Fruit fly (Drosophila melanogaster) whole organism, embryonic: ENCODE data around the gene Naa20A.

Source experiments
- Atf-2 ChIP-seq: fragments of 200-800 bp; sonication (Bioruptor generic); optimal IDR thresholded peaks from 2 replicates; lab custom pipeline; 2016; ENCODE audit warnings: missing biosample characterization, missing genetic modification characterization
- CG10267 ChIP-seq: fragments of 200-800 bp; sonication (Bioruptor generic); optimal IDR thresholded peaks from 2 replicates; lab custom pipeline; 2018; ENCODE audit warnings: missing biosample characterization, mild to moderate bottlenecking, missing genetic modification characterization, moderate library complexity
- CG10543 ChIP-seq: fragments of 200-800 bp; sonication (Bioruptor generic); optimal IDR thresholded peaks from 3 replicates; lab custom pipeline; 2017; ENCODE audit warnings: missing biosample characterization, mild to moderate bottlenecking, missing genetic modification characterization, moderate library complexity
- CG1233 ChIP-seq: fragments of 200-800 bp; sonication (Bioruptor generic); optimal IDR thresholded peaks from 4 replicates; lab custom pipeline; 2018; ENCODE audit warnings: missing biosample characterization, mild to moderate bottlenecking, missing genetic modification characterization
- CG14050 ChIP-seq: fragments of 200-800 bp; sonication (Bioruptor generic); IDR thresholded peaks from 3 replicates; pipeline ENCODE4 v1.3.6; 2022; ENCODE audit warnings: missing biosample characterization, missing genetic modification characterization
- CG14710 ChIP-seq: fragments of 200-800 bp; sonication (Bioruptor generic); optimal IDR thresholded peaks from 3 replicates; lab custom pipeline; 2019; ENCODE audit warnings: missing biosample characterization, mild to moderate bottlenecking, missing genetic modification characterization, moderate library complexity
- CG15073 ChIP-seq: fragments of 200-800 bp; sonication (Bioruptor generic); optimal IDR thresholded peaks from 2 replicates; lab custom pipeline; 2016; ENCODE audit warnings: missing biosample characterization, missing genetic modification characterization
- CG1529 ChIP-seq: fragments of 200-800 bp; sonication (Bioruptor generic); optimal IDR thresholded peaks from 3 replicates; lab custom pipeline; 2018; ENCODE audit warnings: missing biosample characterization, missing genetic modification characterization
- CG1792 ChIP-seq: fragments of 200-800 bp; sonication (Bioruptor generic); optimal IDR thresholded peaks from 2 replicates; lab custom pipeline; 2016; ENCODE audit warnings: missing biosample characterization, missing genetic modification characterization
- CG18764 ChIP-seq: fragments of 200-800 bp; sonication (Bioruptor generic); optimal IDR thresholded peaks from 3 replicates; lab custom pipeline; 2016; ENCODE audit warnings: missing biosample characterization, missing genetic modification characterization
- CG3163 ChIP-seq: fragments of 200-800 bp; sonication (Bioruptor generic); optimal IDR thresholded peaks from 3 replicates; lab custom pipeline; 2016; ENCODE audit warnings: missing biosample characterization, missing genetic modification characterization
- CG32532 ChIP-seq: fragments of 200-800 bp; sonication (Bioruptor generic); IDR thresholded peaks from 2 replicates; pipeline ENCODE4 v1.3.6; 2022; ENCODE audit warnings: missing biosample characterization, missing genetic modification characterization
- CG32772 ChIP-seq: fragments of 200-800 bp; sonication (Bioruptor generic); IDR thresholded peaks from 2 replicates; pipeline ENCODE4 v1.3.6; 2022; ENCODE audit warnings: missing biosample characterization, missing genetic modification characterization
- CG3726 ChIP-seq: fragments of 200-800 bp; sonication (Bioruptor generic); IDR thresholded peaks from 3 replicates; pipeline ENCODE4, ENCODE4 v1.3.6; 2022; ENCODE audit warnings: missing biosample characterization, missing genetic modification characterization
- CG4328 ChIP-seq: fragments of 200-800 bp; sonication (Bioruptor generic); optimal IDR thresholded peaks from 3 replicates; lab custom pipeline; 2017; ENCODE audit warnings: missing biosample characterization, missing genetic modification reagents, missing genetic modification characterization
- CG4404 ChIP-seq: fragments of 200-800 bp; sonication (Bioruptor generic); IDR thresholded peaks from 2 replicates; pipeline ENCODE4 v1.3.6; 2022; ENCODE audit warnings: missing biosample characterization, missing genetic modification characterization
- CG5953 ChIP-seq: fragments of 200-800 bp; sonication (Bioruptor generic); IDR thresholded peaks from 2 replicates; pipeline ENCODE4 v1.3.6; 2022; ENCODE audit warnings: missing biosample characterization, missing genetic modification characterization
- CG6654 ChIP-seq: fragments of 200-800 bp; sonication (Bioruptor generic); optimal IDR thresholded peaks from 2 replicates; lab custom pipeline; 2017; ENCODE audit warnings: missing biosample characterization, mild to moderate bottlenecking, missing genetic modification characterization
- CG7928 ChIP-seq: fragments of 200-800 bp; sonication (Bioruptor generic); optimal IDR thresholded peaks from 2 replicates; lab custom pipeline; 2017; ENCODE audit warnings: missing biosample characterization, mild to moderate bottlenecking, missing genetic modification characterization
- Dll ChIP-seq: fragments of 200-800 bp; sonication (Bioruptor generic); IDR thresholded peaks from 4 replicates; pipeline ENCODE4 v1.3.6; 2022; ENCODE audit warnings: missing biosample characterization, missing genetic modification characterization; ENCODE audit not compliant: partially characterized antibody
- E2f1 ChIP-seq: fragments of 200-800 bp; sonication (Bioruptor generic); IDR thresholded peaks from 2 replicates; pipeline ENCODE4 v1.3.6; 2022; ENCODE audit warnings: missing biosample characterization, missing genetic modification characterization
- Gsc ChIP-seq: fragments of 200-800 bp; sonication (Bioruptor generic); IDR thresholded peaks from 2 replicates; pipeline ENCODE4 v1.3.6; 2022; ENCODE audit warnings: missing biosample characterization, missing genetic modification characterization
- HLHmδ ChIP-seq: fragments of 200-800 bp; sonication (Bioruptor generic); optimal IDR thresholded peaks from 2 replicates; lab custom pipeline; 2018; ENCODE audit warnings: missing biosample characterization, mild to moderate bottlenecking, missing genetic modification characterization, moderate library complexity
- Hey ChIP-seq: fragments of 200-800 bp; sonication (Bioruptor generic); optimal IDR thresholded peaks from 3 replicates; lab custom pipeline; 2018; ENCODE audit warnings: missing biosample characterization, mild to moderate bottlenecking, missing genetic modification characterization
- Hmx ChIP-seq: fragments of 200-800 bp; sonication (Bioruptor generic); optimal IDR thresholded peaks from 2 replicates; lab custom pipeline; 2016; ENCODE audit warnings: missing biosample characterization, missing genetic modification characterization
- Hr78 ChIP-seq, 2 experiments: fragments of 200-800 bp in 1 of 2; fragments of >200 bp in 1 of 2; sonication (Bioruptor generic) in 1 of 2; optimal IDR thresholded peaks; 2 replicates each; lab custom pipeline; 2017 to 2019; ENCODE audit warnings: missing biosample characterization in 2 of 2, missing genetic modification characterization in 2 of 2, mild to moderate bottlenecking in 1 of 2, moderate library complexity in 1 of 2
- Nf-YA ChIP-seq: fragments of 200-800 bp; sonication (Bioruptor generic); IDR thresholded peaks from 2 replicates; pipeline ENCODE4 v1.3.6; 2022; ENCODE audit warnings: missing biosample characterization, missing genetic modification characterization
- Sry-δ ChIP-seq: fragments of 200-800 bp; sonication (Bioruptor generic); optimal IDR thresholded peaks from 2 replicates; lab custom pipeline; 2016; ENCODE audit warnings: missing biosample characterization, missing genetic modification characterization
- abd-A ChIP-seq: fragments of 200-800 bp; sonication (Bioruptor generic); optimal IDR thresholded peaks from 3 replicates; lab custom pipeline; 2019; ENCODE audit warnings: missing biosample characterization, mild to moderate bottlenecking, missing genetic modification characterization, moderate library complexity
- az2 ChIP-seq: fragments of 200-800 bp; sonication (Bioruptor generic); optimal IDR thresholded peaks from 3 replicates; lab custom pipeline; 2016; ENCODE audit warnings: missing biosample characterization, missing genetic modification characterization
- cwo ChIP-seq: fragments of 200-800 bp; sonication (Bioruptor generic); optimal IDR thresholded peaks from 3 replicates; lab custom pipeline; 2017; ENCODE audit warnings: missing biosample characterization, missing genetic modification characterization, mild to moderate bottlenecking, moderate library complexity, missing genetic modification reagents
- dan ChIP-seq: fragments of 200-800 bp; sonication (Bioruptor generic); IDR thresholded peaks from 2 replicates; pipeline ENCODE4 v1.3.6; 2022; ENCODE audit warnings: missing biosample characterization, missing genetic modification characterization
- fd3F ChIP-seq: fragments of 200-800 bp; sonication (Bioruptor generic); optimal IDR thresholded peaks from 2 replicates; lab custom pipeline; 2018; ENCODE audit warnings: missing biosample characterization, mild to moderate bottlenecking, missing genetic modification characterization, moderate library complexity
- gem ChIP-seq: fragments of 200-800 bp; sonication (Bioruptor generic); optimal IDR thresholded peaks from 2 replicates; lab custom pipeline; 2019; ENCODE audit warnings: missing biosample characterization, mild to moderate bottlenecking, missing genetic modification characterization, moderate library complexity
- gfzf ChIP-seq: fragments of 200-800 bp; sonication (Bioruptor generic); optimal IDR thresholded peaks from 2 replicates; lab custom pipeline; 2016; ENCODE audit warnings: missing biosample characterization, mild to moderate bottlenecking, missing genetic modification characterization, moderate library complexity
- gsb-n ChIP-seq: fragments of 200-800 bp; sonication (Bioruptor generic); optimal IDR thresholded peaks from 3 replicates; lab custom pipeline; 2018; ENCODE audit warnings: missing biosample characterization, mild to moderate bottlenecking, missing genetic modification characterization
- h ChIP-seq: fragments of >200 bp; optimal IDR thresholded peaks from 2 replicates; lab custom pipeline; 2017
- ham ChIP-seq: fragments of 200-800 bp; sonication (Bioruptor generic); IDR thresholded peaks from 2 replicates; pipeline ENCODE4 v1.3.6; 2022; ENCODE audit warnings: missing biosample characterization, missing genetic modification characterization
- lbe ChIP-seq: fragments of 200-800 bp; sonication (Bioruptor generic); optimal IDR thresholded peaks from 2 replicates; lab custom pipeline; 2016; ENCODE audit warnings: missing biosample characterization, mild to moderate bottlenecking, missing genetic modification characterization
- lola ChIP-seq, 3 experiments: fragments of >200 bp in 2 of 3; fragments of 200-800 bp in 1 of 3; sonication (Bioruptor generic) in 1 of 3; optimal IDR thresholded peaks; 2 replicates each; lab custom pipeline; 2017 to 2019; ENCODE audit warnings: missing biosample characterization in 3 of 3, missing genetic modification characterization in 3 of 3, mild to moderate bottlenecking in 1 of 3, moderate library complexity in 1 of 3
- mirr ChIP-seq: fragments of 200-800 bp; sonication (Bioruptor generic); optimal IDR thresholded peaks from 3 replicates; lab custom pipeline; 2018; ENCODE audit warnings: missing biosample characterization, mild to moderate bottlenecking, missing genetic modification characterization
- nerfin-1 ChIP-seq: fragments of 200-800 bp; sonication (Bioruptor generic); optimal IDR thresholded peaks from 3 replicates; lab custom pipeline; 2019; ENCODE audit warnings: missing biosample characterization, mild to moderate bottlenecking, missing genetic modification characterization, moderate library complexity
- onecut ChIP-seq: fragments of 200-800 bp; sonication (Bioruptor generic); IDR thresholded peaks from 2 replicates; pipeline ENCODE4 v1.3.6; 2022; ENCODE audit warnings: missing biosample characterization, missing genetic modification characterization
- pnt ChIP-seq: fragments of 200-800 bp; sonication (Bioruptor generic); optimal IDR thresholded peaks from 3 replicates; lab custom pipeline; 2016; ENCODE audit warnings: missing biosample characterization, missing genetic modification characterization
- pros ChIP-seq: fragments of 200-800 bp; sonication (Bioruptor generic); optimal IDR thresholded peaks from 3 replicates; lab custom pipeline; 2019; ENCODE audit warnings: missing biosample characterization, mild to moderate bottlenecking, missing genetic modification characterization, moderate library complexity
- ranshi ChIP-seq: fragments of 200-800 bp; sonication (Bioruptor generic); IDR thresholded peaks from 2 replicates; pipeline ENCODE4 v1.3.6; 2022; ENCODE audit warnings: missing biosample characterization, missing genetic modification characterization
- salm ChIP-seq: fragments of 200-800 bp; sonication (Bioruptor generic); optimal IDR thresholded peaks from 2 replicates; lab custom pipeline; 2018; ENCODE audit warnings: missing biosample characterization, mild to moderate bottlenecking, missing genetic modification characterization
- sc ChIP-seq, 3 experiments: fragments of >200 bp in 2 of 3; fragments of 200-800 bp in 1 of 3; sonication (Bioruptor generic) in 1 of 3; optimal IDR thresholded peaks; 2 replicates in 2 of 3; 3 replicates in 1 of 3; lab custom pipeline; 2017; ENCODE audit warnings: mild to moderate bottlenecking in 1 of 3, missing biosample characterization in 1 of 3, missing genetic modification characterization in 1 of 3, missing genetic modification reagents in 1 of 3
- scrt ChIP-seq: fragments of 200-800 bp; sonication (Bioruptor generic); optimal IDR thresholded peaks from 2 replicates; lab custom pipeline; 2018; ENCODE audit warnings: missing biosample characterization, mild to moderate bottlenecking, missing genetic modification characterization, moderate library complexity
- sima ChIP-seq: fragments of 200-800 bp; sonication (Bioruptor generic); optimal IDR thresholded peaks from 2 replicates; lab custom pipeline; 2016; ENCODE audit warnings: missing biosample characterization, missing genetic modification characterization
- yki ChIP-seq: fragments of >200 bp; optimal IDR thresholded peaks from 3 replicates; lab custom pipeline; 2018

Naa20A gene

dm6 chrX:19666991-19667409, 44.1 kb upstream of the Naa20A start, which contains the start of gene Zw (continued):
- no peak for TF ChIP-seq CG1792 (GFP tag; lab: Kevin White, UChicago)
- TF ChIP-seq CG4404 (GFP tag; lab: Robert Waterston, UW): peak; percentile 50
- TF ChIP-seq CG3163 (GFP tag; lab: Kevin White, UChicago): no peak
- TF ChIP-seq CG7928 (GFP tag; lab: Kevin White, UChicago): no peak
- TF ChIP-seq CG32772 (GFP tag; lab: Robert Waterston, UW): peak; percentile 59
- TF ChIP-seq HLHmδ (GFP tag; lab: Kevin White, UChicago): peak; percentile 54
- no peak for TF ChIP-seq CG14050 (GFP tag; lab: Robert Waterston, UW)
- TF ChIP-seq abd-A (tag; lab: Kevin White, UChicago): no peak
- no peak for TF ChIP-seq CG4328 (GFP tag; lab: Kevin White, UChicago)
- TF ChIP-seq CG5953: no peak
- TF ChIP-seq Hey (tag; lab: Kevin White, UChicago): no peak
- TF ChIP-seq CG14710 (tag; lab: Kevin White, UChicago): peak; percentile 2
- TF ChIP-seq gfzf (GFP tag; lab: Kevin White, UChicago): no peak
- TF ChIP-seq lbe (GFP tag; lab: Kevin White, UChicago): peak; percentile 40
- no peak for TF ChIP-seq h (lab: Kevin White, UChicago)
- no peak for TF ChIP-seq Hr78 (GFP tag; optimal IDR thresholded peaks at IDR 0.05; lab: Kevin White, UChicago)
- TF ChIP-seq Sry-δ (GFP tag; lab: Kevin White, UChicago): no peak
- TF ChIP-seq CG15073 (GFP tag; lab: Kevin White, UChicago): no peak
- peak; percentile 59 for TF ChIP-seq gem (tag; lab: Kevin White, UChicago)
- no peak for TF ChIP-seq CG3726
- TF ChIP-seq CG1233 (GFP tag; lab: Kevin White, UChicago): peak; percentile 7
- peak; percentile 38; the same call in 1 of the 2 replicates for TF ChIP-seq E2f1 (GFP tag; lab: Robert Waterston, UW)
- peak; percentile 68 for TF ChIP-seq CG10543 (GFP tag; lab: Kevin White, UChicago)
- no peak for TF ChIP-seq sc (optimal IDR thresholded peaks at IDR 0.05; lab: Kevin White, UChicago)
- TF ChIP-seq sc (GFP tag; optimal IDR thresholded peaks at IDR 0.05; lab: Kevin White, UChicago): no peak
- TF ChIP-seq pnt (GFP tag; lab: Kevin White, UChicago): peak; percentile 30
- no peak for TF ChIP-seq fd3F (GFP tag; lab: Kevin White, UChicago)
- TF ChIP-seq nerfin-1 (tag; lab: Kevin White, UChicago): peak; percentile 5
- no peak for TF ChIP-seq sima (GFP tag; lab: Kevin White, UChicago)
- TF ChIP-seq mirr (GFP tag; lab: Kevin White, UChicago): peak; percentile 46
- peak; percentile 0 for TF ChIP-seq CG1529
- peak; percentile 15 for TF ChIP-seq Atf-2 (GFP tag; lab: Kevin White, UChicago)
- 0 out of 2 replicates have a peak, but pooled peaks have one; percentile 16 for TF ChIP-seq Gsc (GFP tag; lab: Robert Waterston, UW)
- TF ChIP-seq cwo (GFP tag; lab: Kevin White, UChicago): no peak
- TF ChIP-seq az2 (GFP tag; lab: Kevin White, UChicago): peak; percentile 45
- no peak for TF ChIP-seq pros
- no peak for TF ChIP-seq CG10267 (tag; lab: Kevin White, UChicago)
- TF ChIP-seq onecut (GFP tag; lab: Robert Waterston, UW): 0 out of 2 replicates have a peak, but pooled peaks have one; percentile 28
- no peak for TF ChIP-seq Hmx
- TF ChIP-seq CG6654 (GFP tag; lab: Kevin White, UChicago): no peak
- TF ChIP-seq CG18764 (GFP tag; lab: Kevin White, UChicago): peak; percentile 11
- 0 out of 4 replicates have a peak, but pooled peaks have one; percentile 19 for TF ChIP-seq Dll (GFP tag; lab: Robert Waterston, UW)
- peak; percentile 49; the same call in 1 of the 2 replicates for TF ChIP-seq ranshi (GFP tag; lab: Robert Waterston, UW)
- TF ChIP-seq salm (tag; lab: Kevin White, UChicago): no peak
- no peak for TF ChIP-seq ham (GFP tag; lab: Robert Waterston, UW)
- no peak for TF ChIP-seq yki (lab: Kevin White, UChicago)
- TF ChIP-seq gsb-n (tag; lab: Kevin White, UChicago): no peak
- TF ChIP-seq lola (GFP tag; optimal IDR thresholded peaks at IDR 0.05; lab: Kevin White, UChicago): peak in 1 of 3 experiments; percentile 22
- 0 out of 2 replicates have a peak, but pooled peaks have one; percentile 8 for TF ChIP-seq dan
- TF ChIP-seq CG32532 (GFP tag; lab: Robert Waterston, UW): peak; percentile 80
- TF ChIP-seq scrt (GFP tag; lab: Kevin White, UChicago): no peak
- no peak for TF ChIP-seq Nf-YA (GFP tag; lab: Robert Waterston, UW)
